Worm (Caenorhabditis elegans) whole organism, late embryonic: ENCODE data around the gene T12A7.9.

ENCODE experiments used
- C38D4.7 ChIP-seq: fragments of 200-800 bp; sonication (Bioruptor generic); optimal IDR thresholded peaks from 2 replicates; lab custom pipeline; 2018; ENCODE audit warnings: mild to moderate bottlenecking, missing genetic modification characterization, moderate library complexity, missing compliant biosample characterization
- K09A11.1 ChIP-seq: sonication (generic microtip); optimal IDR thresholded peaks from 2 replicates; lab custom pipeline; 2017; ENCODE audit warnings: antibody characterized with exemption, mild to moderate bottlenecking, missing genetic modification characterization, missing compliant biosample characterization; ENCODE audit not compliant: insufficient read depth
- T23F11.4 ChIP-seq: fragments of 200-800 bp; sonication (Bioruptor generic); optimal IDR thresholded peaks from 2 replicates; lab custom pipeline; 2018; ENCODE audit warnings: mild to moderate bottlenecking, missing genetic modification characterization, missing compliant biosample characterization
- ama-1 ChIP-seq: fragments of 150-350 bp; optimal IDR thresholded peaks from 2 replicates; lab custom pipeline; 2014
- ceh-18 ChIP-seq: sonication (generic microtip); optimal IDR thresholded peaks from 2 replicates; lab custom pipeline; 2016; ENCODE audit warnings: missing genetic modification characterization, missing compliant biosample characterization
- ceh-19 ChIP-seq: fragments of 200-800 bp; sonication (Bioruptor generic); optimal IDR thresholded peaks from 2 replicates; lab custom pipeline; 2018; ENCODE audit warnings: mild to moderate bottlenecking, missing genetic modification characterization, missing compliant biosample characterization
- ceh-22 ChIP-seq: sonication (generic microtip); optimal IDR thresholded peaks from 2 replicates; lab custom pipeline; 2017; ENCODE audit warnings: missing biosample characterization, missing genetic modification characterization
- ceh-30 ChIP-seq: fragments of 150-350 bp; optimal IDR thresholded peaks from 2 replicates; lab custom pipeline; 2014; ENCODE audit warnings: missing biosample characterization, missing genetic modification characterization
- ceh-31 ChIP-seq: sonication (generic microtip); optimal IDR thresholded peaks from 2 replicates; lab custom pipeline; 2016; ENCODE audit warnings: missing genetic modification characterization, missing compliant biosample characterization
- ceh-34 ChIP-seq: sonication (generic microtip); optimal IDR thresholded peaks from 2 replicates; lab custom pipeline; 2016; ENCODE audit warnings: mild to moderate bottlenecking, missing genetic modification characterization, missing compliant biosample characterization
- ceh-9 ChIP-seq: sonication (generic microtip); optimal IDR thresholded peaks from 2 replicates; lab custom pipeline; 2016; ENCODE audit warnings: mild to moderate bottlenecking, missing genetic modification characterization, inconsistent platforms, missing compliant biosample characterization
- che-1 ChIP-seq: sonication (generic microtip); optimal IDR thresholded peaks from 2 replicates; lab custom pipeline; 2016; ENCODE audit warnings: mild to moderate bottlenecking, missing genetic modification characterization, missing compliant biosample characterization
- dve-1 ChIP-seq: sonication (generic microtip); optimal IDR thresholded peaks from 2 replicates; lab custom pipeline; 2017; ENCODE audit warnings: antibody characterized with exemption, mild to moderate bottlenecking, missing genetic modification characterization, missing compliant biosample characterization
- ets-4 ChIP-seq: sonication (generic microtip); optimal IDR thresholded peaks from 2 replicates; lab custom pipeline; 2016; ENCODE audit warnings: missing genetic modification characterization, missing compliant biosample characterization
- fkh-10 ChIP-seq: fragments of 150-350 bp; optimal IDR thresholded peaks from 2 replicates; lab custom pipeline; 2014; ENCODE audit warnings: missing biosample characterization, missing genetic modification reagents, missing genetic modification characterization
- hlh-15 ChIP-seq: sonication (generic microtip); optimal IDR thresholded peaks from 2 replicates; lab custom pipeline; 2016; ENCODE audit warnings: missing genetic modification characterization, missing compliant biosample characterization
- hlh-30 ChIP-seq: sonication (generic microtip); optimal IDR thresholded peaks from 2 replicates; lab custom pipeline; 2017; ENCODE audit warnings: antibody characterized with exemption, missing genetic modification characterization, missing compliant biosample characterization; ENCODE audit not compliant: insufficient read depth
- hlh-6 ChIP-seq: sonication (generic microtip); optimal IDR thresholded peaks from 2 replicates; lab custom pipeline; 2016; ENCODE audit warnings: missing genotype, missing genetic modification characterization, missing compliant biosample characterization
- madf-2 ChIP-seq: sonication (generic microtip); optimal IDR thresholded peaks from 2 replicates; lab custom pipeline; 2017; ENCODE audit warnings: missing genetic modification characterization, missing compliant biosample characterization
- nhr-232 ChIP-seq: sonication (generic microtip); optimal IDR thresholded peaks from 2 replicates; lab custom pipeline; 2016; ENCODE audit warnings: missing genetic modification characterization, missing compliant biosample characterization
- npax-4 ChIP-seq: sonication (generic microtip); optimal IDR thresholded peaks from 2 replicates; lab custom pipeline; 2016; ENCODE audit warnings: missing genetic modification characterization, missing compliant biosample characterization
- pag-3 ChIP-seq: sonication (generic microtip); optimal IDR thresholded peaks from 2 replicates; lab custom pipeline; 2016; ENCODE audit warnings: missing compliant biosample characterization, missing genetic modification characterization, borderline replicate concordance
- pax-1 ChIP-seq: fragments of 150-350 bp; optimal IDR thresholded peaks from 2 replicates; lab custom pipeline; 2014; ENCODE audit warnings: missing biosample characterization, missing genetic modification characterization
- pqm-1 ChIP-seq: sonication (generic microtip); optimal IDR thresholded peaks from 2 replicates; lab custom pipeline; 2016; ENCODE audit warnings: missing genetic modification characterization, missing compliant biosample characterization
- rnt-1 ChIP-seq: sonication (generic microtip); optimal IDR thresholded peaks from 2 replicates; lab custom pipeline; 2016; ENCODE audit warnings: missing genetic modification characterization, missing compliant biosample characterization
- sdc-2 ChIP-seq: sonication (generic microtip); optimal IDR thresholded peaks from 2 replicates; lab custom pipeline; 2016; ENCODE audit warnings: missing genotype, missing genetic modification characterization, missing compliant biosample characterization
- sox-4 ChIP-seq: sonication (generic microtip); optimal IDR thresholded peaks from 2 replicates; lab custom pipeline; 2017; ENCODE audit warnings: mild to moderate bottlenecking, missing genetic modification characterization, inconsistent platforms, missing compliant biosample characterization
- syd-9 ChIP-seq: sonication (generic microtip); optimal IDR thresholded peaks from 2 replicates; lab custom pipeline; 2016; ENCODE audit warnings: mild to moderate bottlenecking, missing genetic modification characterization, moderate library complexity, missing compliant biosample characterization
- tbx-2 ChIP-seq: sonication (generic microtip); optimal IDR thresholded peaks from 2 replicates; lab custom pipeline; 2016; ENCODE audit warnings: missing genetic modification characterization, missing compliant biosample characterization
- tbx-7 ChIP-seq: sonication (generic microtip); optimal IDR thresholded peaks from 2 replicates; lab custom pipeline; 2016; ENCODE audit warnings: missing genotype, missing genetic modification characterization, missing compliant biosample characterization
- unc-42 ChIP-seq: sonication (generic microtip); optimal IDR thresholded peaks from 2 replicates; lab custom pipeline; 2016; ENCODE audit warnings: missing genotype, missing genetic modification characterization, missing compliant biosample characterization
- unc-55 ChIP-seq: sonication (generic microtip); optimal IDR thresholded peaks from 2 replicates; lab custom pipeline; 2017; ENCODE audit warnings: missing biosample characterization, missing genetic modification reagents, missing genetic modification characterization
- ztf-16 ChIP-seq: sonication (generic microtip); optimal IDR thresholded peaks from 2 replicates; lab custom pipeline; 2017; ENCODE audit warnings: missing genetic modification characterization, missing compliant biosample characterization

T12A7.9 gene

DNA sequence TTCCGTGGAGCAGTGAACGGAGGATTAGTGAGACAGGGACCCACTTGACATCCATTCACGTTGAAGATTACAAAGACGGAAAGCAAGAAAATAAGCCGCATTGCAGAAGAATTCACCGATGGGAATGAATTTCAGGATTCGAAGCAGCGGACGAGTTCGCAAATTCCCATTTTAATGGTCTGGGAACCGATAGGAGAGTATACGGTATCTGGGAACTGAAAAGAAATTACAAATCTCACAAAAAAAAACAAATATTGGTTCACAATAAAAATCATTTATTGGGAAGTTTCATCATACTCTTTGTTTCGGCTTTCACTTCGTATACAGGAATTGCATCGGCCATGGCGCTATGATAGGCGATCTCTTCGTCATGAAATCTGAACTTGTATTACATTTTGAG lies 804 bp downstream of the T12A7.9 start, which contains the start of gene T12A7.10:
T12A7.10 (minus strand) TSS at position 101 of the 400 bp plus-strand sequence.
- TF ChIP-seq ama-1 (lab: Kevin White, UChicago) (no peak), rnt-1 (tag; lab: Kevin White, UChicago) (no peak), dve-1 (tag; lab: Kevin White, UChicago) (no peak), tbx-7 (tag; lab: Kevin White, UChicago) (no peak), ceh-22 (tag; lab: Kevin White, UChicago) (no peak), nhr-232 (tag; lab: Kevin White, UChicago) (no peak), ceh-31 (tag; lab: Kevin White, UChicago) (no peak), sdc-2 (tag; lab: Kevin White, UChicago) (no peak), ztf-16 (tag; lab: Kevin White, UChicago) (no peak)

DNA sequence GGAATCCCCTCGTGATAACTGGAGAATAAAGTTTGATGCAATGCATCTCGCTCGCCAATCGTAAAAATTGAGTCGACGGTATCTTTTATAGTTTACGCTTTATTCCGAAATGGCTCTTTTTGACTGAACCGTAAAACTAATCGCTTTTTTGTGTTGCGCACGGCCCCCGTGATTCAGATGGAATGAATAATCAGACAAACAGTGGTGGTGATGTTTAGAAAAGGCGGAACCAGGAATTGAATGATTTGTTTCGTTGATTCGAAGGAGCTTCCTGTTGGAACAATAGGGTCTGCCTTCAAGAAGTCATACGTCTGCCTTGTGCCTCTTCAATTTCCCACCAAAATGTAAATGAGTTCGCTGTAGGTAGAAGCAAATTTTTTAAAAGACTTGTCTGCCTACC lies 1.5 kb downstream of the T12A7.9 start, which contains the start of gene scl-18:
scl-18 (minus strand) TSS at position 101 of the 400 bp plus-strand sequence.
- TF ChIP-seq tbx-2 (tag; lab: Kevin White, UChicago) (no peak), madf-2 (tag; lab: Kevin White, UChicago) (no peak), pqm-1 (tag; lab: Kevin White, UChicago) (no peak), npax-4 (tag; lab: Kevin White, UChicago) (no peak), pax-1 (tag; lab: Kevin White, UChicago) (no peak), ceh-19 (GFP tag; lab: Kevin White, UChicago) (no peak), K09A11.1 (tag; lab: Kevin White, UChicago) (no peak), pag-3 (tag; lab: Kevin White, UChicago) (no peak), ceh-30 (tag; lab: Kevin White, UChicago) (no peak), fkh-10 (no peak), sdc-2 (tag; lab: Kevin White, UChicago) (no peak), ceh-9 (tag; lab: Kevin White, UChicago) (no peak), T23F11.4 (GFP tag; lab: Kevin White, UChicago) (no peak), ceh-34 (tag; lab: Kevin White, UChicago) (no peak)

DNA sequence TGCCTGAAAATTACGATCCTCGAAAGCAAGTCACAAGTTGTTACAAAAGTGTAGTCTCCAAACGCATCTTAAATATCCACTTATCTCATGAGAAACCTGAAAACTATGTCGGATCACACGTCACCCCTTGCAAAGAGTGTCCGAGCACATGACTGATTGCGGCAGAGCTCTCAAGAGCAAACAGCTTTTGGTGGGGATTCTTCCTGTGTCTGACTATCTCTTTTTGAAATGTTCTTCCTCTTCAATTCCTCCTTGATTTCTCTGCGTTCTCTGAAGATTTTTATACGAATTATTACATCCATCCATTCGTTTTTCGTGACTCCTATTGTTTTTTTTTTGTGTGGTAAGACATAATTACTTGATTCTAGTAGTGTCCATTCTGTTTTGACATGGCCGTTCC lies 7.0 kb downstream of the T12A7.9 start, which contains the start of gene T12A7.6:
T12A7.6 (plus strand) TSS at position 369 of the 400 bp plus-strand sequence.
- peak; percentile 15 for TF ChIP-seq ceh-18 (tag; lab: Kevin White, UChicago)
- TF ChIP-seq npax-4 (tag; lab: Kevin White, UChicago), result no peak

DNA sequence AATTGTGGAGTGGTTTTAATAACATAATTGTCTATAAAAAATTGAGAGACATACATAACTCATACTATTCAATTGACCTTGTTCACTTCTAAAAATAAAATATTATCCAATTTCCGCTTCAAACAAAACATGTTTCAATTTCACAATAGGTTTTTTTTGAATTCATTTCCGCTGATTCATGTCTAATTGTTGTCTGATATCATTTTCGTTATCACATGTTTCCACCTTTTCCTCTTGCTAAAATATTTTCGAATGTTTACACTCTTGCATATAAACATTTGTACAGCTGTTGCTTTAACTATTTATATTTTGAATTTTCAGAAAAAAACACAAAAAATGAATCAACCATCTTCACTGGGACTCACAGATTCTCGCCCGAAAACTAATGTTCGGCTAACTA lies 10.5 kb downstream of the T12A7.9 start, which contains the start of gene gem-4:
gem-4 (plus strand) TSS at position 301 of the 400 bp plus-strand sequence.
- TF ChIP-seq K09A11.1 (tag; lab: Kevin White, UChicago), result no peak
- TF ChIP-seq T23F11.4 (GFP tag; lab: Kevin White, UChicago), result no peak
- TF ChIP-seq che-1, result no peak
- TF ChIP-seq hlh-6 (tag; lab: Kevin White, UChicago), result no peak
- no peak for TF ChIP-seq syd-9

DNA sequence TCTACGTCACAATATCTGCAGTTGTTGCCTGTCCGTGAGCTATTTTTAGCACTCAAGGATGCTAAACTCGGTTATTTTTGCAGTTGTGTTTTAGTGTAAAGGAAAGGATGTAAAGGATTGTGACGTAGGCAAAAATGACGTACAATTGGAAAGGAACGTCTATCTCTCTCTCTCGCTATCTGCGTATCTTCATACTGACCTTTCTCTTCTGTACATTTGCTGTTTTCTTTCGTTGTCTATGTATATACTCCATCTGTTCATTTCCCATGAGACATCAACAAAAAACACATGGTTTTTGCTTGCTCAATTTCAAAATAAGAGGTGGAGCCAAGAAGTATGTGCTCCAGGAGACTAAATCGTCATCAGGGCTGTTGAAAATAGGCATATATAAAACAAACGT lies 11.5 kb downstream of the T12A7.9 start:
- no peak for TF ChIP-seq pag-3 (tag; lab: Kevin White, UChicago)
- no peak for TF ChIP-seq unc-55
- peak; percentile 38 for TF ChIP-seq hlh-30
- no peak for TF ChIP-seq sox-4 (tag; lab: Kevin White, UChicago)
- TF ChIP-seq ets-4 (tag; lab: Kevin White, UChicago), result no peak
- no peak for TF ChIP-seq hlh-15
- TF ChIP-seq C38D4.7 (GFP tag; lab: Kevin White, UChicago), result no peak
- no peak for TF ChIP-seq ama-1 (lab: Kevin White, UChicago)
- no peak for TF ChIP-seq unc-42 (tag; lab: Kevin White, UChicago)
